Worm (Caenorhabditis elegans): ENCODE measurements around the gene ZK1055.4.

ZK1055.4 gene

DNA sequence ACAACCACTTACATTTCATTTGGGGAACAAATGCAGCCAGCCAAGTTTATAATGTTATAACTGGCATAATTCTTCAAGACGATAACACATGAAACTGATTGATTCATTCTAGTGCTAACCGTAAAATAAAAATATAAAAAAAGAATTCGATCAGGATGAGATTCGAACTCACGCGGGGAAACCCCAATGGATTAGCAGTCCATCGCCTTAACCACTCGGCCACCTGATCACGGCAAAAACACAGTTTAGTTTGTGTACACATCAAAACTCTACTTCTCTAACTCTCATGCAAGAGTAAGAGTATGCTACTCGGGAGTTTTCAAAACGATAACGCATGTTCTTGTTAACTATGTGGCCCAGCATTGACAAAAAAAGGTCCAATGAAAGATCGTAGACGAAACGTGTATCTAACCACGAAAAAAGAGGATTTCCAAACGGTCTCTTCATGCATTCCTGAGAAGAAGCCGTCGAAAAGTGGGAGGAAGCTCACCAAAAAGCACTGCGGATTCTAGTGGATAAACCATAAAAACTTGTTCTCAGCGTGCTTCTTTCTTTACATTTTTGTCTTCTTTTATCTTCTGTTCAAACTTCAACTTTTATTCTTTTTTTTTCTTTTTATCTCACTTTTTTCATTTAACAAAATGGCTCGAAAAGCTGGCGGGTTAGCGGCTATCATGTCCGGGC, 30.0 kb upstream of the ZK1055.4 start, which contains the start of gene twk-10 (continued):
- TF ChIP-seq die-1 (tag; optimal IDR thresholded peaks at IDR 0.05) (peak; percentile 78), B0336.3 (GFP tag; IDR thresholded peaks at IDR 0.05) (no peak), nfyb-1 (GFP tag; IDR thresholded peaks at IDR 0.05) (peak; percentile 73; the same call in 1 of the 2 replicates), F39B2.1 (GFP tag; IDR thresholded peaks at IDR 0.05) (no peak), K11D2.4 (GFP tag; IDR thresholded peaks at IDR 0.05) (no peak), chd-7 (tag; optimal IDR thresholded peaks at IDR 0.05) (no peak), unc-130 (GFP tag; optimal IDR thresholded peaks at IDR 0.05) (no peak), F52B5.7 (tag; optimal IDR thresholded peaks at IDR 0.05) (no peak), F57C9.4 (tag; optimal IDR thresholded peaks at IDR 0.05) (no peak), T07F8.4 (tag; optimal IDR thresholded peaks at IDR 0.05) (peak; percentile 35), ztf-28 (GFP tag; IDR thresholded peaks at IDR 0.05) (no peak), B0019.2 (GFP tag; conservative IDR thresholded peaks at IDR 0.05) (no peak), sptf-2 (GFP tag; optimal IDR thresholded peaks at IDR 0.05) (no peak), Y53G8AR.9 (GFP tag; conservative IDR thresholded peaks at IDR 0.05) (no peak), egrh-3 (GFP tag; IDR thresholded peaks at IDR 0.05) (no peak), dpff-1 (tag; optimal IDR thresholded peaks at IDR 0.05) (no peak), madf-3 (GFP tag; IDR thresholded peaks at IDR 0.05) (0 out of 2 replicates have a peak, but pooled peaks have one; percentile 55), ets-4 (GFP tag; optimal IDR thresholded peaks at IDR 0.05) (peak; percentile 18), zfh-2 (GFP tag; conservative IDR thresholded peaks at IDR 0.05) (no peak), repo-1 (tag; optimal IDR thresholded peaks at IDR 0.05) (no peak), hrde-1 (tag; optimal IDR thresholded peaks at IDR 0.05; ENCODE audit: borderline replicate concordance) (peak; percentile 4), F37B4.10 (GFP tag; IDR thresholded peaks at IDR 0.05) (no peak), cebp-1 (GFP tag; IDR thresholded peaks at IDR 0.05) (no peak), cebp-1 (tag; optimal IDR thresholded peaks at IDR 0.05) (no peak), nhr-80 (tag; optimal IDR thresholded peaks at IDR 0.05) (peak; percentile 24), ccch-3 (GFP tag; optimal IDR thresholded peaks at IDR 0.05) (no peak), ceh-91 (GFP tag; IDR thresholded peaks at IDR 0.05) (no peak), him-1 (tag; optimal IDR thresholded peaks at IDR 0.05) (peak; percentile 75), attf-6 (GFP tag; IDR thresholded peaks at IDR 0.05) (no peak), ZK185.1 (tag; optimal IDR thresholded peaks at IDR 0.05; ENCODE audit: poor library complexity, severe bottlenecking) (peak; percentile 70), hsf-1 (GFP tag; IDR thresholded peaks at IDR 0.05) (no peak), ztf-6 (GFP tag; IDR thresholded peaks at IDR 0.05) (no peak)

DNA sequence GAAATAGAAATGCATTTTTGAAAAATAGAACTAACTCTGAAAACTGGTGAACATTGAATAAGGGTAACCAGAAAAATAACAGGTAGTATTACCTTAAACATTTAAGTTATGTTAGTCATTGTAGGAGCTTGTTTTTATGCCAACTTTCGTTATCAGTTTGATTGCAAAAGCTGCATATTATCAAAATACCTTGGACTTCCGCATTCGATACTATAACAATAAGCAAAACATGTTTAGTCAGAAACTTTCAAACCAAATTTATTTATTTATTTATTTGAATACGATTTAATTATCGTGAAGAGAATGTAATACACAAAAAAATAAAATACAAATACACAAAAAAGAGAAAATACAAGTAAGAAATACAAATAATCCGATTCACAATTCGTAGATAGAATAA, 27.6 kb upstream of the ZK1055.4 start, which contains the start of gene K04A8.19:
TSS of gene K04A8.19 (minus strand) at position 101 of the 400 bp plus-strand sequence.
- TF ChIP-seq Y53F4B.3 (GFP tag; IDR thresholded peaks at IDR 0.05) (no peak), ztf-6 (GFP tag; IDR thresholded peaks at IDR 0.05) (no peak), ztf-18 (tag; optimal IDR thresholded peaks at IDR 0.05) (no peak), F49E8.2 (tag; optimal IDR thresholded peaks at IDR 0.05; ENCODE audit: insufficient read depth) (no peak), madf-6 (GFP tag; IDR thresholded peaks at IDR 0.05) (no peak), B0261.1 (tag; optimal IDR thresholded peaks at IDR 0.05) (no peak), F39B2.1 (GFP tag; IDR thresholded peaks at IDR 0.05) (no peak)

ce11 chrV:6557035-6557434, 24.8 kb upstream of the ZK1055.4 start, which contains the start of gene spp-27:
TSS of gene spp-27 (minus strand) at chrV:6557135.
- TF ChIP-seq attf-6 (GFP tag; IDR thresholded peaks at IDR 0.05) (no peak), ccch-3 (GFP tag; optimal IDR thresholded peaks at IDR 0.05) (no peak), nfya-2 (GFP tag; IDR thresholded peaks at IDR 0.05) (no peak), tbp1 (GFP tag; optimal IDR thresholded peaks at IDR 0.05) (no peak), sptf-2 (GFP tag; optimal IDR thresholded peaks at IDR 0.05) (no peak)

Measured in whole organism, young adult.